Worm (Caenorhabditis elegans) whole organism, L4/young adult: ENCODE results near the gene flp-9.

Experiments
- W03F9.2 ChIP-seq: fragments of 150-350 bp; optimal IDR thresholded peaks from 2 replicates; lab custom pipeline; 2014; ENCODE audit warnings: missing biosample characterization, missing genetic modification characterization
- him-1 ChIP-seq: sonication (generic microtip); optimal IDR thresholded peaks from 2 replicates; lab custom pipeline; 2016; ENCODE audit warnings: missing genotype, missing genetic modification reagents, missing genetic modification characterization, missing compliant biosample characterization

DNA sequence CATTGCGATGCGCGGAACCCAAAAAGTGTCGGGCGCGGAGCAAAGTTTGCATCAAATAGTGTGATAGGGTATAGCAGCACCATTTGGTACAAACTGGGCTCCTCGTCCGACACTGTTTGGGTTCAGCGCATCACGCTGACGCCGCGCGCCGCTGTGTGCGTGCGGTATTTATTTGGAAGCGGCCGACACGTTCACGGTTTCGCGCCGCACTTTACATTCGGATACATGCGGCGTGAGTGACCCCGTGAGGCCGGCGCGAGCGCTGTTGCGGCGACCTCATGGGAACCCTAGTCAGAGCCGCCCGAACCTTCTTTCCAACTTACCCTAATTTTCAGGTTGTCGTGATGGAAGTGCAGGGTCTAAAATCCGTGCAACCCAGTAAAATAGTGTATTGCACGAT is 23.6 kb upstream of the flp-9 start:
- TF ChIP-seq W03F9.2, result no peak
- no peak for TF ChIP-seq him-1 (tag; lab: Kevin White, UChicago)
